Worm (Caenorhabditis elegans) whole organism, L4 larva: ENCODE results near the gene Y39B6A.41.

Experiments
- F26F4.8 ChIP-seq: fragments of 200-800 bp; sonication (Bioruptor generic); conservative IDR thresholded peaks from 2 replicates; pipeline ENCODE4 v1.3.6; 2022; ENCODE audit warnings: missing genetic modification characterization, missing compliant biosample characterization
- T20F7.1 ChIP-seq: fragments of 200-800 bp; sonication (Bioruptor generic); optimal IDR thresholded peaks from 2 replicates; lab custom pipeline; 2018; ENCODE audit warnings: mild to moderate bottlenecking, missing genetic modification characterization, missing compliant biosample characterization
- Y48G9A.11 ChIP-seq: fragments of 200-800 bp; sonication (Bioruptor generic); IDR thresholded peaks from 2 replicates; pipeline ENCODE4 v1.3.6; 2022; ENCODE audit warnings: missing genetic modification reagents, missing genetic modification characterization, missing compliant biosample characterization
- aha-1 ChIP-seq: fragments of 150-350 bp; peaks from one replicate; lab custom pipeline; 2014; ENCODE audit warnings: missing biosample characterization, missing genetic modification characterization
- aly-2 ChIP-seq: sonication (generic microtip); optimal IDR thresholded peaks from 2 replicates; lab custom pipeline; 2018; ENCODE audit warnings: missing biosample characterization, missing genetic modification characterization
- arid-1 ChIP-seq: fragments of 200-800 bp; sonication (Bioruptor generic); conservative IDR thresholded peaks from 2 replicates; pipeline ENCODE4 v1.3.6; 2022; ENCODE audit warnings: missing genetic modification reagents, missing genetic modification characterization, missing compliant biosample characterization
- ceh-82 ChIP-seq: sonication (generic microtip); optimal IDR thresholded peaks from 2 replicates; lab custom pipeline; 2017; ENCODE audit warnings: missing biosample characterization, missing genetic modification characterization
- duxl-1 ChIP-seq: sonication (generic microtip); optimal IDR thresholded peaks from 2 replicates; lab custom pipeline; 2016; ENCODE audit warnings: mild to moderate bottlenecking, missing genetic modification characterization, moderate library complexity, missing compliant biosample characterization; ENCODE audit not compliant: poor library complexity
- egl-27 ChIP-seq: sonication (generic microtip); optimal IDR thresholded peaks from 3 replicates; lab custom pipeline; 2017; ENCODE audit warnings: missing biosample characterization, missing genetic modification reagents, missing genetic modification characterization
- fkh-10 ChIP-seq: fragments of 150-350 bp; optimal IDR thresholded peaks from 2 replicates; lab custom pipeline; 2014; ENCODE audit warnings: missing biosample characterization, missing genetic modification reagents, missing genetic modification characterization
- hlh-30 ChIP-seq: sonication (generic microtip); optimal IDR thresholded peaks from 2 replicates; lab custom pipeline; 2017; ENCODE audit warnings: antibody characterized with exemption, mild to moderate bottlenecking, missing genetic modification characterization, missing compliant biosample characterization; ENCODE audit not compliant: insufficient read depth
- lin-13 ChIP-seq: fragments of 150-350 bp; optimal IDR thresholded peaks from 2 replicates; lab custom pipeline; 2014; ENCODE audit warnings: missing biosample characterization, missing genetic modification reagents, missing genetic modification characterization
- lin-15B ChIP-seq: fragments of 150-350 bp; sonication (generic microtip); optimal IDR thresholded peaks from 3 replicates; lab custom pipeline; 2014; ENCODE audit warnings: missing biosample characterization, missing genetic modification characterization
- lin-29 ChIP-seq: fragments of 200-800 bp; sonication (Bioruptor generic); IDR thresholded peaks from 2 replicates; pipeline ENCODE4 v1.3.6; 2022; ENCODE audit warnings: missing genetic modification reagents, missing genetic modification characterization, missing compliant biosample characterization
- lin-39 ChIP-seq: fragments of 150-350 bp; optimal IDR thresholded peaks from 2 replicates; lab custom pipeline; 2014; ENCODE audit warnings: missing biosample characterization, missing genetic modification reagents, missing genetic modification characterization
- madf-9 ChIP-seq: fragments of 200-800 bp; sonication (Bioruptor generic); conservative IDR thresholded peaks from 2 replicates; pipeline ENCODE4 v1.3.6; 2022; ENCODE audit warnings: missing genetic modification reagents, missing genetic modification characterization, missing compliant biosample characterization
- mdl-1 ChIP-seq, 2 experiments: fragments of 150-350 bp in 1 of 2; sonication (generic microtip) in 1 of 2; optimal IDR thresholded peaks; 2 replicates each; lab custom pipeline; 2014 to 2017; ENCODE audit warnings: missing biosample characterization in 2 of 2, missing genetic modification characterization in 2 of 2
- nhr-25 ChIP-seq: sonication (generic microtip); optimal IDR thresholded peaks from 2 replicates; lab custom pipeline; 2017; ENCODE audit warnings: missing genetic modification characterization, mild to moderate bottlenecking, missing compliant biosample characterization, antibody characterized with exemption, moderate library complexity, borderline replicate concordance; ENCODE audit not compliant: insufficient read depth
- nhr-28 ChIP-seq: fragments of 150-350 bp; optimal IDR thresholded peaks from 2 replicates; lab custom pipeline; 2014; ENCODE audit warnings: missing biosample characterization, missing genetic modification characterization
- nhr-76 ChIP-seq: fragments of 150-350 bp; optimal IDR thresholded peaks from 2 replicates; lab custom pipeline; 2014; ENCODE audit warnings: missing biosample characterization, missing genetic modification characterization
- nhr-77 ChIP-seq: fragments of 150-350 bp; optimal IDR thresholded peaks from 2 replicates; lab custom pipeline; 2014; ENCODE audit warnings: missing biosample characterization, missing genetic modification characterization
- rbr-2 ChIP-seq: sonication (generic microtip); optimal IDR thresholded peaks from 2 replicates; lab custom pipeline; 2016; ENCODE audit warnings: missing genotype, missing genetic modification characterization, missing compliant biosample characterization
- spr-1 ChIP-seq: sonication (generic microtip); optimal IDR thresholded peaks from 2 replicates; lab custom pipeline; 2016; ENCODE audit warnings: mild to moderate bottlenecking, missing genetic modification characterization, missing compliant biosample characterization
- spr-3 ChIP-seq: fragments of 200-800 bp; sonication (Bioruptor generic); optimal IDR thresholded peaks from 2 replicates; lab custom pipeline; 2018; ENCODE audit warnings: mild to moderate bottlenecking, missing genetic modification characterization, missing compliant biosample characterization
- unc-130 ChIP-seq: sonication (generic microtip); optimal IDR thresholded peaks from 2 replicates; lab custom pipeline; 2016; ENCODE audit warnings: missing genetic modification reagents, missing genetic modification characterization, missing compliant biosample characterization
- unc-39 ChIP-seq: sonication (generic microtip); optimal IDR thresholded peaks from 2 replicates; lab custom pipeline; 2017; ENCODE audit warnings: missing biosample characterization, missing genetic modification characterization
- unc-62 ChIP-seq, 3 experiments: fragments of 150-350 bp in 1 of 3; sonication (generic microtip); optimal IDR thresholded peaks in 2 of 3; peaks in 1 of 3; 1 replicate in 1 of 3; 2 replicates in 2 of 3; lab custom pipeline; 2014 to 2017; ENCODE audit warnings: missing biosample characterization in 3 of 3, missing genetic modification characterization in 3 of 3, missing genetic modification reagents in 3 of 3, missing genotype in 1 of 3
- zfp-3 ChIP-seq: fragments of 200-800 bp; sonication (Bioruptor generic); conservative IDR thresholded peaks from 2 replicates; pipeline ENCODE4 v1.3.6; 2022; ENCODE audit warnings: missing genetic modification reagents, missing genetic modification characterization, missing compliant biosample characterization

The Y39B6A.41 gene

ce11 chrV:18934539-18934938 is 43.2 kb downstream of the Y39B6A.41 start:
- no peak for TF ChIP-seq unc-39 (tag; lab: Kevin White, UChicago)
- TF ChIP-seq egl-27 (tag; lab: Kevin White, UChicago) = no peak
- TF ChIP-seq nhr-77 (tag; lab: Kevin White, UChicago) = peak; percentile 18
- TF ChIP-seq hlh-30 = peak; percentile 40
- TF ChIP-seq mdl-1 (tag; optimal IDR thresholded peaks at IDR 0.05; lab: Kevin White, UChicago) = peak in 1 of 2 experiments; percentile 23
- TF ChIP-seq unc-62 (GFP tag; optimal IDR thresholded peaks at IDR 0.05 in 1 of 2; lab: Kevin White, UChicago) = no peak
- TF ChIP-seq unc-62 (tag; optimal IDR thresholded peaks at IDR 0.05; lab: Kevin White, UChicago) = no peak
- peak; percentile 99 for TF ChIP-seq nhr-28 (tag; lab: Kevin White, UChicago)
- no peak for TF ChIP-seq T20F7.1

- TF ChIP-seq ceh-82 (tag; lab: Kevin White, UChicago) (no peak), lin-39 (tag; lab: Kevin White, UChicago) (no peak), duxl-1 (tag; lab: Kevin White, UChicago) (no peak), nhr-25 (tag; lab: Kevin White, UChicago) (no peak), nhr-76 (tag; lab: Kevin White, UChicago) (no peak), arid-1 (GFP tag; lab: Robert Waterston, UW) (no peak), lin-29 (no peak), zfp-3 (GFP tag; lab: Robert Waterston, UW) (no peak), unc-130 (GFP tag; lab: Kevin White, UChicago) (no peak), spr-1 (tag; lab: Kevin White, UChicago) (no peak), lin-13 (no peak), lin-15B (tag; lab: Kevin White, UChicago) (no peak), Y48G9A.11 (no peak), rbr-2 (no peak), F26F4.8 (no peak), fkh-10 (no peak), aly-2 (tag; lab: Kevin White, UChicago) (no peak)
Observed at ce11 chrV:18931279-18931678, 46.5 kb downstream of the Y39B6A.41 start, which contains the start of gene ptr-22. Gene ptr-22, minus strand, starts transcription at chrV:18931379.

- TF ChIP-seq nhr-28 (tag; lab: Kevin White, UChicago) (peak; percentile 86), spr-3 (GFP tag; lab: Kevin White, UChicago) (no peak), aha-1 (tag; lab: Kevin White, UChicago) (peak; percentile 62), hlh-30 (peak; percentile 42), madf-9 (GFP tag; lab: Robert Waterston, UW) (no peak)
- TF ChIP-seq, all 104 proteins: peak for 3
Observed at ce11 chrV:18930748-18931147, 47.0 kb downstream of the Y39B6A.41 start.
